Fruit fly (Drosophila melanogaster): ENCODE measurements around the gene CheA87a.

CheA87a gene

dm6 chr3R:13365665-13366414 is 3.6 kb upstream of the CheA87a start (continued):
- TF ChIP-seq Oli (tag; optimal IDR thresholded peaks at IDR 0.05), result peak; percentile 15
- no peak for TF ChIP-seq CG12299 (tag; optimal IDR thresholded peaks at IDR 0.05)
- TF ChIP-seq tgo (GFP tag; IDR thresholded peaks at IDR 0.05), result no peak
- TF ChIP-seq jigr1 (GFP tag; IDR thresholded peaks at IDR 0.05), result no peak
- no peak for TF ChIP-seq Ssrp (tag; optimal IDR thresholded peaks at IDR 0.05)
- no peak for TF ChIP-seq CG6654 (GFP tag; optimal IDR thresholded peaks at IDR 0.05)
- TF ChIP-seq Pdp1 (GFP tag; optimal IDR thresholded peaks at IDR 0.05), result peak in 1 of 2 experiments; percentile 54
- no peak for TF ChIP-seq crol (GFP tag; IDR thresholded peaks at IDR 0.05)
- TF ChIP-seq kah (GFP tag; optimal IDR thresholded peaks at IDR 0.05), result no peak
- no peak for TF ChIP-seq Rx (GFP tag; IDR thresholded peaks at IDR 0.05)
- TF ChIP-seq fd3F (GFP tag; optimal IDR thresholded peaks at IDR 0.05), result no peak
- TF ChIP-seq grn (GFP tag; optimal IDR thresholded peaks at IDR 0.05), result peak; percentile 68
- TF ChIP-seq CG8765 (GFP tag; IDR thresholded peaks at IDR 0.05), result no peak
- peak; percentile 8 for TF ChIP-seq sd (tag; optimal IDR thresholded peaks at IDR 0.05)
- peak; percentile 65 for TF ChIP-seq exex (tag; optimal IDR thresholded peaks at IDR 0.05)
- TF ChIP-seq CG18619 (GFP tag; optimal IDR thresholded peaks at IDR 0.05), result no peak
- TF ChIP-seq CG31441 (GFP tag; IDR thresholded peaks at IDR 0.05), result no peak
- peak; percentile 80 for TF ChIP-seq twi (tag; optimal IDR thresholded peaks at IDR 0.05)
- TF ChIP-seq Lhr (GFP tag; optimal IDR thresholded peaks at IDR 0.05), result no peak
- TF ChIP-seq Nf-YC (tag; optimal IDR thresholded peaks at IDR 0.05), result no peak
- no peak for TF ChIP-seq org-1 (GFP tag; optimal IDR thresholded peaks at IDR 0.05)
- TF ChIP-seq CG3995 (GFP tag; optimal IDR thresholded peaks at IDR 0.05), result no peak
- TF ChIP-seq bowl (GFP tag; IDR thresholded peaks at IDR 0.05), result no peak
- TF ChIP-seq bcd (GFP tag; optimal IDR thresholded peaks at IDR 0.05), result no peak
- no peak for TF ChIP-seq Opbp (GFP tag; IDR thresholded peaks at IDR 0.05; ENCODE audit: partially characterized antibody)
- TF ChIP-seq Deaf1 (tag; optimal IDR thresholded peaks at IDR 0.05), result no peak
- no peak for TF ChIP-seq CG30431 (GFP tag; optimal IDR thresholded peaks at IDR 0.05)
- peak; percentile 50 for TF ChIP-seq onecut (GFP tag; IDR thresholded peaks at IDR 0.05)
- no peak for TF ChIP-seq nom (GFP tag; optimal IDR thresholded peaks at IDR 0.05)
- no peak for TF ChIP-seq CG11398 (GFP tag; optimal IDR thresholded peaks at IDR 0.05)
- TF ChIP-seq CG14050 (GFP tag; IDR thresholded peaks at IDR 0.05), result no peak
- TF ChIP-seq br (optimal IDR thresholded peaks at IDR 0.05), result no peak
- peak; percentile 62 for TF ChIP-seq GATAe (GFP tag; conservative IDR thresholded peaks at IDR 0.05)
- no peak for TF ChIP-seq nmo (GFP tag; optimal IDR thresholded peaks at IDR 0.05)
- TF ChIP-seq vfl (GFP tag; optimal IDR thresholded peaks at IDR 0.05), result no peak
- no peak for TF ChIP-seq gsb-n (tag; optimal IDR thresholded peaks at IDR 0.05)
- TF ChIP-seq CG11560 (tag; IDR thresholded peaks at IDR 0.05), result no peak
- TF ChIP-seq CG4707 (GFP tag; optimal IDR thresholded peaks at IDR 0.05), result no peak
- no peak for TF ChIP-seq Spps (tag; optimal IDR thresholded peaks at IDR 0.05)
- no peak for TF ChIP-seq CG10462 (GFP tag; optimal IDR thresholded peaks at IDR 0.05)
- TF ChIP-seq CG6854 (GFP tag; optimal IDR thresholded peaks at IDR 0.05), result no peak
- no peak for TF ChIP-seq ewg (GFP tag; optimal IDR thresholded peaks at IDR 0.05)
- TF ChIP-seq caup (GFP tag; optimal IDR thresholded peaks at IDR 0.05; ENCODE audit: severe bottlenecking), result peak; percentile 5
- TF ChIP-seq gfzf (GFP tag; optimal IDR thresholded peaks at IDR 0.05), result no peak
- TF ChIP-seq CG11456 (GFP tag; IDR thresholded peaks at IDR 0.05), result no peak
- TF ChIP-seq tap (tag; optimal IDR thresholded peaks at IDR 0.05), result no peak
- TF ChIP-seq CG6272 (GFP tag; IDR thresholded peaks at IDR 0.05), result no peak
- TF ChIP-seq ash1 (GFP tag; optimal IDR thresholded peaks at IDR 0.05), result no peak
- TF ChIP-seq Hr51 (GFP tag; optimal IDR thresholded peaks at IDR 0.05), result peak in 1 of 2 experiments; percentile 19
- no peak for TF ChIP-seq CG13123 (GFP tag; optimal IDR thresholded peaks at IDR 0.05)
- TF ChIP-seq h (optimal IDR thresholded peaks at IDR 0.05), result no peak

All from whole organism, embryonic.